Fruit fly (Drosophila melanogaster) whole organism, embryonic: Measurements from ENCODE around the gene CG13060.

Experiments used
- Ada2b ChIP-seq: fragments of 200-800 bp; sonication (Bioruptor generic); IDR thresholded peaks from 2 replicates; pipeline ENCODE4 v1.3.6; 2022; ENCODE audit warnings: missing biosample characterization, missing genetic modification characterization
- Adf1 ChIP-seq: fragments of 200-800 bp; sonication (Bioruptor generic); IDR thresholded peaks from 2 replicates; pipeline ENCODE4 v1.3.6; 2022; ENCODE audit warnings: missing biosample characterization, missing genetic modification characterization
- CG10366 ChIP-seq: fragments of 200-800 bp; sonication (Bioruptor generic); IDR thresholded peaks from 2 replicates; pipeline ENCODE4 v1.3.6; 2022; ENCODE audit warnings: missing biosample characterization, missing genetic modification characterization
- CG12071 ChIP-seq: fragments of 200-800 bp; sonication (Bioruptor generic); optimal IDR thresholded peaks from 3 replicates; lab custom pipeline; 2018; ENCODE audit warnings: missing biosample characterization, mild to moderate bottlenecking, missing genetic modification characterization
- CG12744 ChIP-seq: fragments of 200-800 bp; sonication (Bioruptor generic); optimal IDR thresholded peaks from 2 replicates; lab custom pipeline; 2016; ENCODE audit warnings: missing biosample characterization, missing genetic modification characterization
- CG14050 ChIP-seq: fragments of 200-800 bp; sonication (Bioruptor generic); IDR thresholded peaks from 3 replicates; pipeline ENCODE4 v1.3.6; 2022; ENCODE audit warnings: missing biosample characterization, missing genetic modification characterization
- CG14441 ChIP-seq: fragments of 200-800 bp; sonication (Bioruptor generic); IDR thresholded peaks from 2 replicates; pipeline ENCODE4 v1.3.6; 2022; ENCODE audit warnings: missing biosample characterization, missing genetic modification characterization
- CG15269 ChIP-seq: fragments of 200-800 bp; sonication (Bioruptor generic); optimal IDR thresholded peaks from 2 replicates; lab custom pipeline; 2018; ENCODE audit warnings: missing biosample characterization, mild to moderate bottlenecking, missing genetic modification characterization, moderate library complexity
- CG1529 ChIP-seq: fragments of 200-800 bp; sonication (Bioruptor generic); optimal IDR thresholded peaks from 3 replicates; lab custom pipeline; 2018; ENCODE audit warnings: missing biosample characterization, missing genetic modification characterization
- CG17328 ChIP-seq: fragments of 200-800 bp; sonication (Bioruptor generic); IDR thresholded peaks from 2 replicates; pipeline ENCODE4 v1.3.6; 2022; ENCODE audit warnings: missing biosample characterization, missing genetic modification characterization
- CG18262 ChIP-seq: fragments of 200-800 bp; optimal IDR thresholded peaks from 3 replicates; lab custom pipeline; 2019; ENCODE audit warnings: missing biosample characterization, mild to moderate bottlenecking, missing genetic modification characterization, moderate library complexity
- CG18619 ChIP-seq: fragments of 200-800 bp; sonication (Bioruptor generic); optimal IDR thresholded peaks from 3 replicates; lab custom pipeline; 2017; ENCODE audit warnings: missing biosample characterization, mild to moderate bottlenecking, missing genetic modification characterization
- CG18764 ChIP-seq: fragments of 200-800 bp; sonication (Bioruptor generic); optimal IDR thresholded peaks from 3 replicates; lab custom pipeline; 2016; ENCODE audit warnings: missing biosample characterization, missing genetic modification characterization
- CG2116 ChIP-seq: fragments of 200-800 bp; sonication (Bioruptor generic); optimal IDR thresholded peaks from 3 replicates; lab custom pipeline; 2018; ENCODE audit warnings: missing biosample characterization, mild to moderate bottlenecking, missing genetic modification characterization
- CG2202 ChIP-seq: fragments of 200-800 bp; sonication (Bioruptor generic); optimal IDR thresholded peaks from 2 replicates; lab custom pipeline; 2018; ENCODE audit warnings: missing biosample characterization, mild to moderate bottlenecking, missing genetic modification characterization
- CG31365 ChIP-seq: fragments of 200-800 bp; sonication (Bioruptor generic); optimal IDR thresholded peaks from 2 replicates; lab custom pipeline; 2018; ENCODE audit warnings: missing biosample characterization, mild to moderate bottlenecking, missing genetic modification characterization
- CG4424 ChIP-seq: fragments of 200-800 bp; sonication (Bioruptor generic); optimal IDR thresholded peaks from 3 replicates; lab custom pipeline; 2016; ENCODE audit warnings: missing biosample characterization, missing genetic modification characterization
- CG7271 ChIP-seq: fragments of 200-800 bp; sonication (Bioruptor generic); optimal IDR thresholded peaks from 2 replicates; lab custom pipeline; 2018; ENCODE audit warnings: missing biosample characterization, mild to moderate bottlenecking, missing genetic modification characterization, moderate library complexity
- CG7786 ChIP-seq: fragments of 200-800 bp; sonication (Bioruptor generic); optimal IDR thresholded peaks from 2 replicates; lab custom pipeline; 2016; ENCODE audit warnings: missing biosample characterization, missing genetic modification characterization
- CG8089 ChIP-seq: fragments of 200-800 bp; sonication (Bioruptor generic); optimal IDR thresholded peaks from 3 replicates; lab custom pipeline; 2016; ENCODE audit warnings: missing biosample characterization, missing genetic modification characterization
- CG8478 ChIP-seq: fragments of >200 bp; optimal IDR thresholded peaks from 2 replicates; lab custom pipeline; 2018
- CG8924 ChIP-seq: fragments of 200-800 bp; optimal IDR thresholded peaks from 3 replicates; lab custom pipeline; 2019; ENCODE audit warnings: missing biosample characterization, mild to moderate bottlenecking, missing genetic modification characterization, moderate library complexity
- CG9876 ChIP-seq: fragments of 200-800 bp; sonication (Bioruptor generic); optimal IDR thresholded peaks from 2 replicates; lab custom pipeline; 2016; ENCODE audit warnings: missing biosample characterization, missing genetic modification characterization
- Chrac-16 ChIP-seq: fragments of 200-800 bp; sonication (Bioruptor generic); optimal IDR thresholded peaks from 3 replicates; lab custom pipeline; 2016; ENCODE audit warnings: missing biosample characterization, missing genetic modification characterization
- D19B ChIP-seq: fragments of 200-800 bp; sonication (Bioruptor generic); optimal IDR thresholded peaks from 2 replicates; lab custom pipeline; 2017; ENCODE audit warnings: missing biosample characterization, mild to moderate bottlenecking, missing genetic modification characterization
- Dfd ChIP-seq, 2 experiments: fragments of >200 bp; optimal IDR thresholded peaks; 2 replicates each; lab custom pipeline; 2017; ENCODE audit warnings: missing biosample characterization in 2 of 2, missing genetic modification characterization in 2 of 2
- Doc2 ChIP-seq: fragments of 200-800 bp; sonication (Bioruptor generic); IDR thresholded peaks from 2 replicates; pipeline ENCODE4 v1.3.6; 2022; ENCODE audit warnings: missing biosample characterization, missing genetic modification characterization
- E2f1 ChIP-seq: fragments of 200-800 bp; sonication (Bioruptor generic); IDR thresholded peaks from 2 replicates; pipeline ENCODE4 v1.3.6; 2022; ENCODE audit warnings: missing biosample characterization, missing genetic modification characterization
- Ets97D ChIP-seq: fragments of 200-800 bp; sonication (Bioruptor generic); optimal IDR thresholded peaks from 3 replicates; lab custom pipeline; 2016; ENCODE audit warnings: missing biosample characterization, missing genetic modification characterization
- HLHmδ ChIP-seq: fragments of 200-800 bp; sonication (Bioruptor generic); optimal IDR thresholded peaks from 2 replicates; lab custom pipeline; 2018; ENCODE audit warnings: missing biosample characterization, mild to moderate bottlenecking, missing genetic modification characterization, moderate library complexity
- Kr ChIP-seq: fragments of 200-800 bp; sonication (Bioruptor generic); optimal IDR thresholded peaks from 2 replicates; lab custom pipeline; 2017; ENCODE audit warnings: missing biosample characterization, mild to moderate bottlenecking, missing genetic modification characterization
- MTF-1 ChIP-seq: fragments of 200-800 bp; sonication (Bioruptor generic); optimal IDR thresholded peaks from 2 replicates; lab custom pipeline; 2018; ENCODE audit warnings: missing biosample characterization, mild to moderate bottlenecking, missing genetic modification characterization, borderline replicate concordance
- NC2α ChIP-seq: fragments of 200-800 bp; sonication (Bioruptor generic); optimal IDR thresholded peaks from 2 replicates; lab custom pipeline; 2016; ENCODE audit warnings: missing biosample characterization, missing genetic modification characterization
- NFAT ChIP-seq: fragments of 200-800 bp; sonication (Bioruptor generic); IDR thresholded peaks from 2 replicates; pipeline ENCODE4 v1.3.6; 2022; ENCODE audit warnings: missing biosample characterization, missing genetic modification characterization
- Rfx ChIP-seq: fragments of 200-800 bp; sonication (Bioruptor generic); IDR thresholded peaks from 2 replicates; pipeline ENCODE4 v1.3.6; 2022; ENCODE audit warnings: missing biosample characterization, missing genetic modification characterization
- Spps ChIP-seq: fragments of 200-800 bp; sonication (Bioruptor generic); optimal IDR thresholded peaks from 2 replicates; lab custom pipeline; 2018; ENCODE audit warnings: missing biosample characterization, mild to moderate bottlenecking, missing genetic modification characterization
- ac ChIP-seq: fragments of 200-800 bp; sonication (Bioruptor generic); optimal IDR thresholded peaks from 3 replicates; lab custom pipeline; 2017; ENCODE audit warnings: missing biosample characterization, mild to moderate bottlenecking, missing genetic modification characterization
- dimm ChIP-seq: fragments of 200-800 bp; sonication (Bioruptor generic); IDR thresholded peaks from 2 replicates; pipeline ENCODE4 v1.3.6; 2022; ENCODE audit warnings: missing biosample characterization, missing genetic modification characterization
- dmrt99B ChIP-seq: fragments of 200-800 bp; sonication (Bioruptor generic); optimal IDR thresholded peaks from 2 replicates; lab custom pipeline; 2018; ENCODE audit warnings: missing biosample characterization, mild to moderate bottlenecking, missing genetic modification characterization, moderate library complexity
- eyg ChIP-seq: fragments of 200-800 bp; sonication (Bioruptor generic); optimal IDR thresholded peaks from 3 replicates; lab custom pipeline; 2016; ENCODE audit warnings: missing biosample characterization, missing genetic modification characterization
- gcm2 ChIP-seq: fragments of 200-800 bp; sonication (Bioruptor generic); optimal IDR thresholded peaks from 2 replicates; lab custom pipeline; 2016; ENCODE audit warnings: missing biosample characterization, missing genetic modification characterization
- gsb ChIP-seq: fragments of 200-800 bp; sonication (Bioruptor generic); IDR thresholded peaks from 2 replicates; pipeline ENCODE4 v1.3.6; 2022; ENCODE audit warnings: missing biosample characterization, missing genetic modification characterization
- h ChIP-seq: fragments of >200 bp; optimal IDR thresholded peaks from 2 replicates; lab custom pipeline; 2017
- ham ChIP-seq: fragments of 200-800 bp; sonication (Bioruptor generic); IDR thresholded peaks from 2 replicates; pipeline ENCODE4 v1.3.6; 2022; ENCODE audit warnings: missing biosample characterization, missing genetic modification characterization
- inv ChIP-seq: fragments of 200-800 bp; sonication (Bioruptor generic); IDR thresholded peaks from 2 replicates; pipeline ENCODE4 v1.3.6; 2022; ENCODE audit warnings: missing biosample characterization, missing genetic modification characterization; ENCODE audit not compliant: partially characterized antibody
- nerfin-1 ChIP-seq: fragments of 200-800 bp; sonication (Bioruptor generic); optimal IDR thresholded peaks from 3 replicates; lab custom pipeline; 2019; ENCODE audit warnings: missing biosample characterization, mild to moderate bottlenecking, missing genetic modification characterization, moderate library complexity
- onecut ChIP-seq: fragments of 200-800 bp; sonication (Bioruptor generic); IDR thresholded peaks from 2 replicates; pipeline ENCODE4 v1.3.6; 2022; ENCODE audit warnings: missing biosample characterization, missing genetic modification characterization
- pum ChIP-seq: fragments of 200-800 bp; sonication (Bioruptor generic); optimal IDR thresholded peaks from 2 replicates; lab custom pipeline; 2016; ENCODE audit warnings: missing biosample characterization, missing genetic modification characterization
- tio ChIP-seq: fragments of 200-800 bp; sonication (Bioruptor generic); optimal IDR thresholded peaks from 2 replicates; lab custom pipeline; 2017; ENCODE audit warnings: missing biosample characterization, missing genetic modification characterization, inconsistent platforms
- tll ChIP-seq, 2 experiments: fragments of 200-800 bp in 1 of 2; fragments of >200 bp in 1 of 2; sonication (Bioruptor generic) in 1 of 2; optimal IDR thresholded peaks; 2 replicates each; lab custom pipeline; 2017 to 2019; ENCODE audit warnings: missing biosample characterization in 2 of 2, missing genetic modification characterization in 2 of 2, mild to moderate bottlenecking in 1 of 2, moderate library complexity in 1 of 2
- wek ChIP-seq: fragments of 200-800 bp; sonication (Bioruptor generic); optimal IDR thresholded peaks from 3 replicates; lab custom pipeline; 2018; ENCODE audit warnings: missing biosample characterization, mild to moderate bottlenecking, missing genetic modification characterization, moderate library complexity

Gene CG13060

dm6 chr3L:16328207-16328891 is 8.7 kb downstream of the CG13060 start, which contains the start of gene CG13058 (continued):
- TF ChIP-seq CG8924 (tag; lab: Kevin White, UChicago) (peak; percentile 70), CG7271 (tag; lab: Kevin White, UChicago) (no peak), HLHmδ (GFP tag; lab: Kevin White, UChicago) (no peak), Ets97D (GFP tag; lab: Kevin White, UChicago) (no peak), tll (GFP tag; optimal IDR thresholded peaks at IDR 0.05; lab: Kevin White, UChicago) (no peak), E2f1 (GFP tag; lab: Robert Waterston, UW) (no peak), CG10366 (GFP tag; lab: Robert Waterston, UW) (peak; percentile 87), CG31365 (no peak), Rfx (GFP tag; lab: Robert Waterston, UW) (0 out of 2 replicates have a peak, but pooled peaks have one; percentile 31), CG18619 (GFP tag; lab: Kevin White, UChicago) (peak; percentile 61), CG18764 (GFP tag; lab: Kevin White, UChicago) (peak; percentile 27), Chrac-16 (peak; percentile 40), D19B (GFP tag; lab: Kevin White, UChicago) (no peak), CG18262 (no peak), NFAT (GFP tag; lab: Robert Waterston, UW) (no peak), NC2α (no peak), CG4424 (peak; percentile 22), wek (no peak), nerfin-1 (no peak), CG8478 (lab: Kevin White, UChicago) (no peak), h (lab: Kevin White, UChicago) (no peak), CG14050 (GFP tag; lab: Robert Waterston, UW) (peak; percentile 76), inv (GFP tag; lab: Robert Waterston, UW) (no peak), Dfd (GFP tag; optimal IDR thresholded peaks at IDR 0.05; lab: Kevin White, UChicago) (no peak), CG7786 (GFP tag; lab: Kevin White, UChicago) (peak; percentile 61), CG1529 (GFP tag; lab: Kevin White, UChicago) (no peak), ac (GFP tag; lab: Kevin White, UChicago) (no peak), CG17328 (GFP tag; lab: Robert Waterston, UW) (peak; percentile 71; the same call in 1 of the 2 replicates), CG14441 (GFP tag; lab: Robert Waterston, UW) (0 out of 2 replicates have a peak, but pooled peaks have one; percentile 41), pum (no peak), CG12071 (peak; percentile 56), Doc2 (GFP tag; lab: Robert Waterston, UW) (peak; percentile 15; the same call in 1 of the 2 replicates), dimm (GFP tag; lab: Robert Waterston, UW) (peak; percentile 23; the same call in 1 of the 2 replicates), CG9876 (GFP tag; lab: Kevin White, UChicago) (no peak), Ada2b (peak; percentile 90), onecut (GFP tag; lab: Robert Waterston, UW) (peak; percentile 30; the same call in 1 of the 2 replicates), gcm2 (GFP tag; lab: Kevin White, UChicago) (no peak), CG2202 (tag; lab: Kevin White, UChicago) (no peak), eyg (no peak), Spps (no peak), CG15269 (tag; lab: Kevin White, UChicago) (peak; percentile 86), CG2116 (GFP tag; lab: Kevin White, UChicago) (no peak), ham (GFP tag; lab: Robert Waterston, UW) (no peak), Kr (GFP tag; lab: Kevin White, UChicago) (no peak), CG12744 (GFP tag; lab: Kevin White, UChicago) (no peak), dmrt99B (tag; lab: Kevin White, UChicago) (peak; percentile 77), tio (GFP tag; lab: Kevin White, UChicago) (peak; percentile 2), gsb (peak; percentile 52; the same call in 1 of the 2 replicates), MTF-1 (peak; percentile 7), Adf1 (GFP tag; lab: Robert Waterston, UW) (peak; percentile 46), CG8089 (peak; percentile 41)
